Fruit fly (Drosophila melanogaster) whole organism, embryonic: ENCODE measurements around the gene CG17202.

Experiments used
- CG10267 ChIP-seq: fragments of 200-800 bp; sonication (Bioruptor generic); optimal IDR thresholded peaks from 2 replicates; lab custom pipeline; 2018; ENCODE audit warnings: missing biosample characterization, mild to moderate bottlenecking, missing genetic modification characterization, moderate library complexity
- CG10274 ChIP-seq: fragments of 200-800 bp; sonication (Bioruptor generic); optimal IDR thresholded peaks from 3 replicates; lab custom pipeline; 2017; ENCODE audit warnings: missing biosample characterization, mild to moderate bottlenecking, missing genetic modification characterization
- CG10431 ChIP-seq: fragments of 200-800 bp; sonication (Bioruptor generic); optimal IDR thresholded peaks from 3 replicates; lab custom pipeline; 2018; ENCODE audit warnings: missing biosample characterization, mild to moderate bottlenecking, missing genetic modification characterization
- CG10543 ChIP-seq: fragments of 200-800 bp; sonication (Bioruptor generic); optimal IDR thresholded peaks from 3 replicates; lab custom pipeline; 2017; ENCODE audit warnings: missing biosample characterization, mild to moderate bottlenecking, missing genetic modification characterization, moderate library complexity
- CG10565 ChIP-seq: fragments of 200-800 bp; sonication (Bioruptor generic); optimal IDR thresholded peaks from 3 replicates; lab custom pipeline; 2016; ENCODE audit warnings: missing biosample characterization, mild to moderate bottlenecking, missing genetic modification characterization
- CG12299 ChIP-seq: fragments of 200-800 bp; sonication (Bioruptor generic); optimal IDR thresholded peaks from 2 replicates; lab custom pipeline; 2018; ENCODE audit warnings: missing biosample characterization, mild to moderate bottlenecking, missing genetic modification characterization
- CG1792 ChIP-seq: fragments of 200-800 bp; sonication (Bioruptor generic); optimal IDR thresholded peaks from 2 replicates; lab custom pipeline; 2016; ENCODE audit warnings: missing biosample characterization, missing genetic modification characterization
- CG18476 ChIP-seq: fragments of 200-800 bp; sonication (Bioruptor generic); optimal IDR thresholded peaks from 2 replicates; lab custom pipeline; 2016; ENCODE audit warnings: missing biosample characterization, mild to moderate bottlenecking, missing genetic modification characterization
- CG30403 ChIP-seq: fragments of 200-800 bp; sonication (Bioruptor generic); optimal IDR thresholded peaks from 3 replicates; lab custom pipeline; 2016; ENCODE audit warnings: missing biosample characterization, missing genetic modification characterization
- CG43689 ChIP-seq: fragments of 200-800 bp; sonication (Bioruptor generic); IDR thresholded peaks from 2 replicates; pipeline ENCODE4 v1.3.6; 2022; ENCODE audit warnings: missing biosample characterization, missing genetic modification characterization
- CG4404 ChIP-seq: fragments of 200-800 bp; sonication (Bioruptor generic); IDR thresholded peaks from 2 replicates; pipeline ENCODE4 v1.3.6; 2022; ENCODE audit warnings: missing biosample characterization, missing genetic modification characterization
- CG4617 ChIP-seq: fragments of 200-800 bp; sonication (Bioruptor generic); optimal IDR thresholded peaks from 3 replicates; lab custom pipeline; 2016; ENCODE audit warnings: missing biosample characterization, missing genetic modification characterization, borderline replicate concordance
- CG4730 ChIP-seq: fragments of 200-800 bp; sonication (Bioruptor generic); IDR thresholded peaks from 2 replicates; pipeline ENCODE4 v1.3.6; 2022; ENCODE audit warnings: missing biosample characterization, missing genetic modification characterization
- CG4820 ChIP-seq: fragments of 200-800 bp; sonication (Bioruptor generic); optimal IDR thresholded peaks from 3 replicates; lab custom pipeline; 2016; ENCODE audit warnings: missing biosample characterization, missing genetic modification characterization
- CG6765 ChIP-seq: fragments of 200-800 bp; sonication (Bioruptor generic); optimal IDR thresholded peaks from 3 replicates; lab custom pipeline; 2017; ENCODE audit warnings: missing biosample characterization, mild to moderate bottlenecking, missing genetic modification characterization
- CG7556 ChIP-seq: fragments of 200-800 bp; sonication (Bioruptor generic); optimal IDR thresholded peaks from 2 replicates; lab custom pipeline; 2017; ENCODE audit warnings: missing biosample characterization, mild to moderate bottlenecking, missing genetic modification characterization
- CG7745 ChIP-seq: fragments of 200-800 bp; sonication (Bioruptor generic); optimal IDR thresholded peaks from 2 replicates; lab custom pipeline; 2018; ENCODE audit warnings: missing biosample characterization, mild to moderate bottlenecking, missing genetic modification characterization, moderate library complexity
- CoRest ChIP-seq: fragments of 200-800 bp; sonication (Bioruptor generic); optimal IDR thresholded peaks from 3 replicates; lab custom pipeline; 2018; ENCODE audit warnings: missing biosample characterization, mild to moderate bottlenecking, missing genetic modification characterization, moderate library complexity
- D ChIP-seq, 2 experiments: fragments of 200-800 bp in 1 of 2; fragments of >200 bp in 1 of 2; sonication (Bioruptor generic) in 1 of 2; optimal IDR thresholded peaks; 2 replicates in 1 of 2; 3 replicates in 1 of 2; lab custom pipeline; 2017; ENCODE audit warnings: mild to moderate bottlenecking in 1 of 2, missing biosample characterization in 1 of 2, missing genetic modification characterization in 1 of 2, missing genetic modification reagents in 1 of 2
- D19A ChIP-seq: fragments of 200-800 bp; optimal IDR thresholded peaks from 3 replicates; lab custom pipeline; 2019; ENCODE audit warnings: missing biosample characterization, mild to moderate bottlenecking, missing genetic modification characterization, moderate library complexity
- Dbx ChIP-seq: fragments of 200-800 bp; sonication (Bioruptor generic); IDR thresholded peaks from 3 replicates; pipeline ENCODE4 v1.3.6; 2022; ENCODE audit warnings: missing biosample characterization, missing genetic modification characterization
- Gsc ChIP-seq: fragments of 200-800 bp; sonication (Bioruptor generic); IDR thresholded peaks from 2 replicates; pipeline ENCODE4 v1.3.6; 2022; ENCODE audit warnings: missing biosample characterization, missing genetic modification characterization
- HLH4C ChIP-seq: fragments of 200-800 bp; sonication (Bioruptor generic); IDR thresholded peaks from 3 replicates; pipeline ENCODE4 v1.3.6; 2022; ENCODE audit warnings: missing biosample characterization, missing genetic modification characterization; ENCODE audit not compliant: partially characterized antibody
- Hey ChIP-seq: fragments of 200-800 bp; sonication (Bioruptor generic); optimal IDR thresholded peaks from 3 replicates; lab custom pipeline; 2018; ENCODE audit warnings: missing biosample characterization, mild to moderate bottlenecking, missing genetic modification characterization
- MBD-R2 ChIP-seq: fragments of 200-800 bp; sonication (Bioruptor generic); IDR thresholded peaks from 2 replicates; pipeline ENCODE4 v1.3.6; 2022; ENCODE audit warnings: missing biosample characterization, missing genetic modification characterization
- Opbp ChIP-seq: fragments of 200-800 bp; sonication (Bioruptor generic); IDR thresholded peaks from 3 replicates; pipeline ENCODE4 v1.3.6; 2022; ENCODE audit warnings: missing biosample characterization, missing genetic modification characterization; ENCODE audit not compliant: partially characterized antibody
- Ravus ChIP-seq: fragments of 200-800 bp; sonication (Bioruptor generic); IDR thresholded peaks from 2 replicates; pipeline ENCODE4 v1.3.6; 2022; ENCODE audit warnings: missing biosample characterization, missing genetic modification characterization
- Scr ChIP-seq: fragments of 200-800 bp; sonication (Bioruptor generic); IDR thresholded peaks from 2 replicates; pipeline ENCODE4 v1.3.6; 2022; ENCODE audit warnings: missing biosample characterization, missing genetic modification characterization; ENCODE audit not compliant: partially characterized antibody
- Side ChIP-seq: fragments of 200-800 bp; sonication (Bioruptor generic); optimal IDR thresholded peaks from 2 replicates; lab custom pipeline; 2016; ENCODE audit warnings: missing biosample characterization, missing genetic modification characterization
- Ssrp ChIP-seq: fragments of 200-800 bp; sonication (Bioruptor generic); optimal IDR thresholded peaks from 2 replicates; lab custom pipeline; 2018; ENCODE audit warnings: missing biosample characterization, mild to moderate bottlenecking, missing genetic modification characterization, moderate library complexity
- ap ChIP-seq: fragments of 200-800 bp; sonication (Bioruptor generic); IDR thresholded peaks from 2 replicates; pipeline ENCODE4 v1.3.6; 2022; ENCODE audit warnings: missing biosample characterization, missing genetic modification characterization
- cg ChIP-seq: fragments of 200-800 bp; sonication (Bioruptor generic); optimal IDR thresholded peaks from 3 replicates; lab custom pipeline; 2019; ENCODE audit warnings: missing biosample characterization, mild to moderate bottlenecking, missing genetic modification characterization, moderate library complexity
- da ChIP-seq: fragments of 200-800 bp; sonication (Bioruptor generic); optimal IDR thresholded peaks from 2 replicates; lab custom pipeline; 2016; ENCODE audit warnings: missing biosample characterization, missing genetic modification characterization
- gsb ChIP-seq: fragments of 200-800 bp; sonication (Bioruptor generic); IDR thresholded peaks from 2 replicates; pipeline ENCODE4 v1.3.6; 2022; ENCODE audit warnings: missing biosample characterization, missing genetic modification characterization
- ind ChIP-seq: fragments of 200-800 bp; sonication (Bioruptor generic); optimal IDR thresholded peaks from 3 replicates; lab custom pipeline; 2016; ENCODE audit warnings: missing biosample characterization, missing genetic modification characterization
- insv ChIP-seq, 2 experiments: fragments of 200-800 bp; sonication (Bioruptor generic); optimal IDR thresholded peaks; 3 replicates each; lab custom pipeline; 2016 to 2018; ENCODE audit warnings: missing biosample characterization in 2 of 2, missing genetic modification characterization in 2 of 2
- lbe ChIP-seq: fragments of 200-800 bp; sonication (Bioruptor generic); optimal IDR thresholded peaks from 2 replicates; lab custom pipeline; 2016; ENCODE audit warnings: missing biosample characterization, mild to moderate bottlenecking, missing genetic modification characterization
- maf-S ChIP-seq: fragments of 200-800 bp; sonication (Bioruptor generic); optimal IDR thresholded peaks from 2 replicates; lab custom pipeline; 2016; ENCODE audit warnings: missing biosample characterization, missing genetic modification characterization
- nerfin-1 ChIP-seq: fragments of 200-800 bp; sonication (Bioruptor generic); optimal IDR thresholded peaks from 3 replicates; lab custom pipeline; 2019; ENCODE audit warnings: missing biosample characterization, mild to moderate bottlenecking, missing genetic modification characterization, moderate library complexity
- onecut ChIP-seq: fragments of 200-800 bp; sonication (Bioruptor generic); IDR thresholded peaks from 2 replicates; pipeline ENCODE4 v1.3.6; 2022; ENCODE audit warnings: missing biosample characterization, missing genetic modification characterization
- prd ChIP-seq, 3 experiments: fragments of >200 bp in 2 of 3; fragments of 200-800 bp in 1 of 3; sonication (Bioruptor generic) in 1 of 3; optimal IDR thresholded peaks in 2 of 3; IDR thresholded peaks in 1 of 3; 2 replicates in 2 of 3; 3 replicates in 1 of 3; pipeline versions ENCODE4 v1.3.6 to Lab custom; 2017 to 2022; ENCODE audit warnings: missing biosample characterization in 1 of 3, missing genetic modification characterization in 1 of 3
- seq ChIP-seq: fragments of 200-800 bp; sonication (Bioruptor generic); IDR thresholded peaks from 2 replicates; pipeline ENCODE4 v1.3.6; 2022; ENCODE audit warnings: missing biosample characterization, missing genetic modification characterization
- sisA ChIP-seq: fragments of 200-800 bp; sonication (Bioruptor generic); IDR thresholded peaks from 2 replicates; pipeline ENCODE4 v1.3.6; 2022; ENCODE audit warnings: missing biosample characterization, missing genetic modification characterization
- slbo ChIP-seq: fragments of 200-800 bp; sonication (Bioruptor generic); IDR thresholded peaks from 2 replicates; pipeline ENCODE4 v1.3.6; 2022; ENCODE audit warnings: missing biosample characterization, missing genetic modification characterization
- slou ChIP-seq: fragments of 200-800 bp; sonication (Bioruptor generic); optimal IDR thresholded peaks from 3 replicates; lab custom pipeline; 2016; ENCODE audit warnings: missing biosample characterization, missing genetic modification characterization
- tin ChIP-seq: fragments of 200-800 bp; sonication (Bioruptor generic); optimal IDR thresholded peaks from 3 replicates; lab custom pipeline; 2016; ENCODE audit warnings: missing biosample characterization, missing genetic modification characterization
- tx ChIP-seq: fragments of 200-800 bp; sonication (Bioruptor generic); optimal IDR thresholded peaks from 2 replicates; lab custom pipeline; 2016; ENCODE audit warnings: missing biosample characterization, missing genetic modification characterization
- usp ChIP-seq: fragments of >200 bp; optimal IDR thresholded peaks from 2 replicates; lab custom pipeline; 2017; ENCODE audit warnings: missing biosample characterization, missing genetic modification characterization
- yki ChIP-seq: fragments of >200 bp; optimal IDR thresholded peaks from 3 replicates; lab custom pipeline; 2018
- zf30C ChIP-seq: fragments of 200-800 bp; sonication (Bioruptor generic); optimal IDR thresholded peaks from 3 replicates; lab custom pipeline; 2018; ENCODE audit warnings: missing biosample characterization, mild to moderate bottlenecking, missing genetic modification characterization

Gene CG17202

dm6 chr3R:12439401-12440143 is 17.0 kb downstream of the CG17202 start, which contains the start of gene Desat1 (continued):
- TF ChIP-seq slbo, result no peak
- no peak for TF ChIP-seq cg (GFP tag; lab: Kevin White, UChicago)
- no peak for TF ChIP-seq onecut (GFP tag; lab: Robert Waterston, UW)
- TF ChIP-seq CG10565 (GFP tag; lab: Kevin White, UChicago), result no peak
- no peak for TF ChIP-seq Ssrp (tag; lab: Kevin White, UChicago)
- TF ChIP-seq Scr, result peak; percentile 91
- no peak for TF ChIP-seq CG1792
- TF ChIP-seq HLH4C (GFP tag; lab: Robert Waterston, UW), result peak; percentile 89
- no peak for TF ChIP-seq maf-S (GFP tag; lab: Kevin White, UChicago)
- no peak for TF ChIP-seq Side (GFP tag; lab: Kevin White, UChicago)
- TF ChIP-seq CG43689, result no peak
- TF ChIP-seq CG7745, result no peak
- no peak for TF ChIP-seq CG10431
- TF ChIP-seq CG4617 (GFP tag; lab: Kevin White, UChicago), result peak; percentile 49
- peak; percentile 86 to 97 for TF ChIP-seq insv (GFP tag; optimal IDR thresholded peaks at IDR 0.05; lab: Kevin White, UChicago)
- TF ChIP-seq seq (GFP tag; lab: Robert Waterston, UW), result no peak
- TF ChIP-seq CG7556, result no peak
- peak; percentile 8 for TF ChIP-seq CG30403
- peak; percentile 50 for TF ChIP-seq CG10267
- TF ChIP-seq lbe, result peak; percentile 50
- TF ChIP-seq CG10274, result no peak
- peak; percentile 19 for TF ChIP-seq nerfin-1 (tag; lab: Kevin White, UChicago)
- TF ChIP-seq tx (GFP tag; lab: Kevin White, UChicago), result no peak
- TF ChIP-seq CoRest (tag; lab: Kevin White, UChicago), result no peak
- peak; percentile 14 for TF ChIP-seq CG6765 (GFP tag; lab: Kevin White, UChicago)
- TF ChIP-seq Dbx, result no peak
- TF ChIP-seq Opbp (GFP tag; lab: Robert Waterston, UW), result peak; percentile 93
- TF ChIP-seq gsb (GFP tag; lab: Robert Waterston, UW), result no peak
- no peak for TF ChIP-seq ind
- no peak for TF ChIP-seq CG18476
- TF ChIP-seq ap, result no peak
- no peak for TF ChIP-seq usp
- peak; percentile 31 for TF ChIP-seq CG10543 (GFP tag; lab: Kevin White, UChicago)
- no peak for TF ChIP-seq zf30C (GFP tag; lab: Kevin White, UChicago)
- no peak for TF ChIP-seq Ravus (GFP tag; lab: Robert Waterston, UW)
- TF ChIP-seq Gsc, result no peak
- TF ChIP-seq CG4730 (GFP tag; lab: Robert Waterston, UW), result no peak
- peak; percentile 55 for TF ChIP-seq D19A
- TF ChIP-seq tin (GFP tag; lab: Kevin White, UChicago), result no peak
- TF ChIP-seq CG4820 (GFP tag; lab: Kevin White, UChicago), result no peak
- no peak for TF ChIP-seq prd (optimal IDR thresholded peaks at IDR 0.05; lab: Kevin White, UChicago)
- no peak for TF ChIP-seq prd (GFP tag; IDR thresholded peaks at IDR 0.05; lab: Robert Waterston, UW)
- TF ChIP-seq yki (lab: Kevin White, UChicago), result no peak
- no peak for TF ChIP-seq CG12299
- no peak for TF ChIP-seq sisA
- TF ChIP-seq D (optimal IDR thresholded peaks at IDR 0.05; lab: Kevin White, UChicago), result no peak
- TF ChIP-seq D (GFP tag; optimal IDR thresholded peaks at IDR 0.05; lab: Kevin White, UChicago), result no peak
- no peak for TF ChIP-seq da (GFP tag; lab: Kevin White, UChicago)
- TF ChIP-seq MBD-R2 (GFP tag; lab: Robert Waterston, UW), result peak; percentile 54
- TF ChIP-seq slou, result no peak
- TF ChIP-seq Hey, result no peak
- TF ChIP-seq CG4404 (GFP tag; lab: Robert Waterston, UW), result no peak
